Fruit fly (Drosophila melanogaster): Measurements from ENCODE around the gene CG43246.

CG43246 gene

DNA sequence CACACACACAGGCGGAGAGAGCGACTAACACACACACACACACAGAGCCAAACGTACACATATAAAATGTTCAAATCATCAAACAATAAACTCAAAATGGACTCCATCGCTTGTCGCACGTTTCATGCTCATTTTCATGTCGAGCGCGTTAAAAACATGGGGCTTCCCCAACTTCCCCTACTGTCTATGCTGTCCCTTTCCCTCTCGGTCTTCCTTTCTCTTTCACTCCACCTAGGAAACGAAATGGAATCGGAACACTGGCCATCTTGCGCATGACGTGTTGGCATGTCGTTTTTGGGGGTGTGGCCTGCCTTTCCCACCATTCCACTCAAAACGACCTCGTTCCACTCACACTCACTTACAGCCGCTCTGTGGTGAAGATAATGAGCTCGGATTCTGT lies 42.5 kb downstream of the CG43246 start:
- TF ChIP-seq CG9705 (GFP tag; optimal IDR thresholded peaks at IDR 0.05) (peak; percentile 1), Vsx2 (GFP tag; optimal IDR thresholded peaks at IDR 0.05; ENCODE audit: partially characterized antibody) (peak; percentile 13), Rel (GFP tag; optimal IDR thresholded peaks at IDR 0.05) (no peak), Rel (tag; optimal IDR thresholded peaks at IDR 0.05) (peak; percentile 97), dl (GFP tag; optimal IDR thresholded peaks at IDR 0.05; ENCODE audit: insufficient read depth in 1 of 2, partially characterized antibody in 2 of 2) (peak in 1 of 2 experiments; percentile 54), dmrt93B (GFP tag; optimal IDR thresholded peaks at IDR 0.05) (no peak), Dif (GFP tag; optimal IDR thresholded peaks at IDR 0.05; ENCODE audit: partially characterized antibody) (peak; percentile 85)

- no peak for TF ChIP-seq lola (GFP tag; optimal IDR thresholded peaks at IDR 0.05)
- no peak for TF ChIP-seq Dfd (GFP tag; optimal IDR thresholded peaks at IDR 0.05)
- no peak for TF ChIP-seq Hnf4 (GFP tag; optimal IDR thresholded peaks at IDR 0.05)
- TF ChIP-seq usp (GFP tag; optimal IDR thresholded peaks at IDR 0.05) = no peak
- no peak for TF ChIP-seq Vsx2 (GFP tag; optimal IDR thresholded peaks at IDR 0.05; ENCODE audit: partially characterized antibody)
- TF ChIP-seq Mio (GFP tag; optimal IDR thresholded peaks at IDR 0.05) = no peak
- no peak for TF ChIP-seq CG9705 (GFP tag; optimal IDR thresholded peaks at IDR 0.05)
- TF ChIP-seq dmrt93B (GFP tag; optimal IDR thresholded peaks at IDR 0.05) = no peak
- no peak for TF ChIP-seq rgr (GFP tag; optimal IDR thresholded peaks at IDR 0.05)
- no peak for TF ChIP-seq brk (GFP tag; optimal IDR thresholded peaks at IDR 0.05)
- no peak for TF ChIP-seq fru (GFP tag; optimal IDR thresholded peaks at IDR 0.05)
- TF ChIP-seq N (GFP tag; optimal IDR thresholded peaks at IDR 0.05) = no peak
- no peak for TF ChIP-seq Dif (GFP tag; optimal IDR thresholded peaks at IDR 0.05; ENCODE audit: partially characterized antibody)
- TF ChIP-seq Sp1 (GFP tag; optimal IDR thresholded peaks at IDR 0.05) = no peak
- no peak for TF ChIP-seq psq (GFP tag; optimal IDR thresholded peaks at IDR 0.05)
- no peak for TF ChIP-seq br (GFP tag; optimal IDR thresholded peaks at IDR 0.05)
- TF ChIP-seq Hr83 (GFP tag; optimal IDR thresholded peaks at IDR 0.05; ENCODE audit: poor library complexity, severe bottlenecking) = no peak
- no peak for TF ChIP-seq HLH106 (tag; optimal IDR thresholded peaks at IDR 0.05)
- no peak for TF ChIP-seq Rel (GFP tag; optimal IDR thresholded peaks at IDR 0.05)
- no peak for TF ChIP-seq Rel (tag; optimal IDR thresholded peaks at IDR 0.05)
Observed at dm6 chr3L:14580294-14580693, 43.9 kb downstream of the CG43246 start.

DNA sequence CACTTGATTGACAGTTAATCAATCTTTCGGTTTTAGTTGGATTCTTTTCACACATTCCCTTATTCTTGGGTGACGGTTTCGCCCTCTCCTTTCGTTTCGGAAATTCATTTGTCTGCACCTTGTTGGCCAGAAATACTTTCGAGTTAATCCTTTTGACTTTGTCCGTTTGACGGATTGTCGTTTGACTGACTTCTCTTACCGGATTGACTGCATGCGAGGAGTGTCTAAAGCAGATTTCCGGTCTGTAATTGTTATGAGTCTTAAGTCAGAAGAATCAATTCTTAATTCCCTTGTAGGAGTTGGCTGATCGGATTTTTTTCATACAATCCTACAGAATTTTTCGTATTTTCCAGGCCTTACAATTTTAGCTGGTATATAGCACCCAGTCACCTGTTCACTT lies 46.3 kb downstream of the CG43246 start:
- TF ChIP-seq pan (optimal IDR thresholded peaks at IDR 0.05) (no peak), dl (GFP tag; optimal IDR thresholded peaks at IDR 0.05; ENCODE audit: insufficient read depth in 1 of 2, partially characterized antibody in 2 of 2) (no peak), CrebA (GFP tag; optimal IDR thresholded peaks at IDR 0.05; ENCODE audit: borderline replicate concordance) (no peak), usp (GFP tag; optimal IDR thresholded peaks at IDR 0.05) (no peak), Hr83 (GFP tag; optimal IDR thresholded peaks at IDR 0.05; ENCODE audit: poor library complexity, severe bottlenecking) (no peak), CG32264 (GFP tag; optimal IDR thresholded peaks at IDR 0.05) (no peak), CG9705 (GFP tag; optimal IDR thresholded peaks at IDR 0.05) (no peak)

DNA sequence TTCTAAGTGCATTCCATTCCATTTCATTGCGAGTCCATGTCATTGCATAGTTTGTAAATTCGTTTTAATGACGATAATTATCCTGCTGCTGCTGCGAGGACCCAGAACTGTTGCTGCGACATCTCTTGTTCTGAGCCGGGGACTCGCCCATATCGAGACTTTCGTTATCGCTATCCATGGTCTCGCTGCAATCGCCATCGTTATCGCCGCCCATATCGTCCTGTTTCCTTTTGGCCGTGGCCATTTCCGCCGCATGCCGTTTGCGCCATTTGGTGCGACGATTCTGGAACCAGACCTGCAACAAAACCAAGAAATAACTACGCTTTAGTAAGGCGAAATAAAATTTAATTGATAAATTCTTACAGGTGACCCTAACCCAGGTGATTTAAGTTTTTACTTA lies 47.4 kb downstream of the CG43246 start:
- TF ChIP-seq dmrt93B (GFP tag; optimal IDR thresholded peaks at IDR 0.05) (no peak), rgr (GFP tag; optimal IDR thresholded peaks at IDR 0.05) (no peak), Jra (GFP tag; optimal IDR thresholded peaks at IDR 0.05) (no peak), Rel (GFP tag; optimal IDR thresholded peaks at IDR 0.05) (no peak), Rel (tag; optimal IDR thresholded peaks at IDR 0.05) (no peak), OdsH (GFP tag; optimal IDR thresholded peaks at IDR 0.05) (no peak), woc (GFP tag; optimal IDR thresholded peaks at IDR 0.05) (no peak), tai (GFP tag; optimal IDR thresholded peaks at IDR 0.05) (no peak), Abd-B (GFP tag; optimal IDR thresholded peaks at IDR 0.05) (no peak), Vsx2 (GFP tag; optimal IDR thresholded peaks at IDR 0.05; ENCODE audit: partially characterized antibody) (no peak), N (GFP tag; optimal IDR thresholded peaks at IDR 0.05) (no peak), GATAd (GFP tag; optimal IDR thresholded peaks at IDR 0.05) (no peak), br (GFP tag; optimal IDR thresholded peaks at IDR 0.05) (no peak), sv (GFP tag; optimal IDR thresholded peaks at IDR 0.05) (no peak), jim (GFP tag; optimal IDR thresholded peaks at IDR 0.05) (no peak), brk (GFP tag; optimal IDR thresholded peaks at IDR 0.05) (no peak), dl (GFP tag; optimal IDR thresholded peaks at IDR 0.05; ENCODE audit: insufficient read depth in 1 of 2, partially characterized antibody in 2 of 2) (no peak)

Measured in whole organism, wandering third instar larva.